Fruit fly (Drosophila melanogaster) Kc167 (cell line): ENCODE data around the gene meng.

Source experiments
- Myc ChIP-seq: fragments of >200 bp; optimal IDR thresholded peaks from 2 replicates; lab custom pipeline; 2017; ENCODE audit warnings: missing external identifiers
- Sin3A ChIP-seq: fragments of >200 bp; optimal IDR thresholded peaks from 2 replicates; lab custom pipeline; 2018; ENCODE audit warnings: missing external identifiers
- h ChIP-seq: fragments of >200 bp; optimal IDR thresholded peaks from 3 replicates; lab custom pipeline; 2018; ENCODE audit warnings: missing external identifiers
- insv ChIP-seq: fragments of >200 bp; optimal IDR thresholded peaks from 3 replicates; lab custom pipeline; 2018; ENCODE audit warnings: missing external identifiers
- psq ChIP-seq: fragments of >200 bp; optimal IDR thresholded peaks from 2 replicates; lab custom pipeline; 2017; ENCODE audit warnings: missing external identifiers
- ttk ChIP-seq: sonication (Bioruptor generic); optimal IDR thresholded peaks from 2 replicates; lab custom pipeline; 2017; ENCODE audit warnings: missing external identifiers

The meng gene

dm6 chr2L:6741980-6742591 is at the start of gene meng:
TSS of gene meng (plus strand) at chr2L:6742502.
- TF ChIP-seq insv (lab: Kevin White, UChicago) (no peak), h (lab: Kevin White, UChicago) (no peak), ttk (lab: Kevin White, UChicago) (no peak), Myc (lab: Kevin White, UChicago) (no peak), Sin3A (lab: Kevin White, UChicago) (no peak), psq (no peak)

dm6 chr2L:6693794-6694254 is 48.5 kb upstream of the meng start:
- no peak for TF ChIP-seq h (lab: Kevin White, UChicago)
- TF ChIP-seq Sin3A (lab: Kevin White, UChicago) = no peak
- TF ChIP-seq insv (lab: Kevin White, UChicago) = no peak
- no peak for TF ChIP-seq ttk (lab: Kevin White, UChicago)
- no peak for TF ChIP-seq psq
- no peak for TF ChIP-seq Myc (lab: Kevin White, UChicago)

- no peak for TF ChIP-seq Sin3A (lab: Kevin White, UChicago)
- TF ChIP-seq Myc (lab: Kevin White, UChicago) = no peak
- TF ChIP-seq psq = no peak
- no peak for TF ChIP-seq h (lab: Kevin White, UChicago)
- TF ChIP-seq ttk (lab: Kevin White, UChicago) = no peak
- TF ChIP-seq insv (lab: Kevin White, UChicago) = no peak
Measured at dm6 chr2L:6696229-6696628, 46.1 kb upstream of the meng start.

- TF ChIP-seq Myc (lab: Kevin White, UChicago) (no peak), h (lab: Kevin White, UChicago) (no peak), ttk (lab: Kevin White, UChicago) (no peak), Sin3A (lab: Kevin White, UChicago) (no peak)
Measured at dm6 chr2L:6698387-6698786, 43.9 kb upstream of the meng start.

dm6 chr2L:6700742-6701141 is 41.6 kb upstream of the meng start:
- TF ChIP-seq insv (lab: Kevin White, UChicago) = no peak
- no peak for TF ChIP-seq Myc (lab: Kevin White, UChicago)
- no peak for TF ChIP-seq ttk (lab: Kevin White, UChicago)
- no peak for TF ChIP-seq Sin3A (lab: Kevin White, UChicago)
- TF ChIP-seq h (lab: Kevin White, UChicago) = no peak
- no peak for TF ChIP-seq psq

dm6 chr2L:6701409-6702199 is 40.7 kb upstream of the meng start:
- no peak for TF ChIP-seq psq
- TF ChIP-seq Sin3A (lab: Kevin White, UChicago) = no peak
- no peak for TF ChIP-seq Myc (lab: Kevin White, UChicago)
- no peak for TF ChIP-seq ttk (lab: Kevin White, UChicago)

dm6 chr2L:6705081-6705480 is 37.2 kb upstream of the meng start:
- TF ChIP-seq psq (no peak), ttk (lab: Kevin White, UChicago) (no peak), h (lab: Kevin White, UChicago) (no peak), insv (lab: Kevin White, UChicago) (no peak), Sin3A (lab: Kevin White, UChicago) (no peak), Myc (lab: Kevin White, UChicago) (no peak)

- TF ChIP-seq Sin3A (lab: Kevin White, UChicago) = no peak
Measured at dm6 chr2L:6706368-6706919, 35.9 kb upstream of the meng start.

dm6 chr2L:6708997-6709662 is 33.2 kb upstream of the meng start, which contains the start of gene Tsp:
TSS of gene Tsp (minus strand) at chr2L:6709086.
- no peak for TF ChIP-seq h (lab: Kevin White, UChicago)
- no peak for TF ChIP-seq psq
- no peak for TF ChIP-seq Myc (lab: Kevin White, UChicago)
- TF ChIP-seq Sin3A (lab: Kevin White, UChicago) = no peak
- no peak for TF ChIP-seq ttk (lab: Kevin White, UChicago)
- no peak for TF ChIP-seq insv (lab: Kevin White, UChicago)

- TF ChIP-seq ttk (lab: Kevin White, UChicago) (no peak), h (lab: Kevin White, UChicago) (no peak), Myc (lab: Kevin White, UChicago) (no peak), insv (lab: Kevin White, UChicago) (no peak)
Measured at dm6 chr2L:6716182-6716770, 26.0 kb upstream of the meng start, which contains the start of gene AkhR. TSS of gene AkhR (minus strand) at chr2L:6716186.

dm6 chr2L:6716921-6717320 is 25.4 kb upstream of the meng start:
- no peak for TF ChIP-seq Sin3A (lab: Kevin White, UChicago)
- TF ChIP-seq Myc (lab: Kevin White, UChicago) = no peak
- TF ChIP-seq insv (lab: Kevin White, UChicago) = no peak
